Worm (Caenorhabditis elegans) whole organism, young adult: Measurements from ENCODE around the gene hmgr-1.

Source experiments
- chd-7 ChIP-seq: sonication (generic microtip); optimal IDR thresholded peaks from 2 replicates; lab custom pipeline; 2016; ENCODE audit warnings: mild to moderate bottlenecking, missing genetic modification characterization, moderate library complexity, missing compliant biosample characterization
- hrde-1 ChIP-seq: sonication (generic microtip); optimal IDR thresholded peaks from 2 replicates; lab custom pipeline; 2016; ENCODE audit warnings: missing genetic modification characterization, mild to moderate bottlenecking, missing compliant biosample characterization, moderate library complexity, missing genotype, missing genetic modification reagents, borderline replicate concordance

DNA sequence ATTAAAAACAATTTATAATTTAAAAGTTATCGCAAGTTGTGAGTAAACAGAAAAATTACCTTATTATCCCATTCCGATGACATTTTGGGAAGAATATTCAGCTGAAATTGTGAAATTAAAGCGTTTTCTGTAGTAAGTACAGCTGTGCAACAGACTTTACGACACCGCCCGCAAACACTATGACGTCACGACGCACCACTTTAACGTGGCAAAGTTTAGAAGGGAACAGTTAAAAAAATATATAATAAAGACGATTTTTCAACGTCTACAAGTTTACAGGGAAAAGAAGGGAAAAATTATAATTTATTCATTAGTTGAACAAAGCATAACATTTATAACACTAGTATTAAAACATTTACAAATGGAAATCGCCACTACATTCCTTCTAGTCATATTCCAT, 5.4 kb upstream of the hmgr-1 start, which contains the start of gene F08F8.9:
- TF ChIP-seq hrde-1 (no peak), chd-7 (tag; lab: Kevin White, UChicago) (no peak)
